Worm (Caenorhabditis elegans) whole organism, L3 larva: ENCODE measurements around the gene rps-30.

ENCODE experiments used
- R02D3.7 ChIP-seq: fragments of 150-350 bp; optimal IDR thresholded peaks from 2 replicates; lab custom pipeline; 2014; ENCODE audit warnings: missing biosample characterization, missing genetic modification characterization
- ceh-28 ChIP-seq: fragments of 150-350 bp; optimal IDR thresholded peaks from 2 replicates; lab custom pipeline; 2014; ENCODE audit warnings: missing biosample characterization, missing genetic modification reagents, missing genetic modification characterization
- egl-5 ChIP-seq: fragments of 150-350 bp; optimal IDR thresholded peaks from 2 replicates; lab custom pipeline; 2017; ENCODE audit warnings: missing biosample characterization, missing genetic modification reagents, missing genetic modification characterization, inconsistent platforms
- elt-2 ChIP-seq: sonication (generic microtip); optimal IDR thresholded peaks from 2 replicates; lab custom pipeline; 2016; ENCODE audit warnings: missing genetic modification reagents, mild to moderate bottlenecking, missing genetic modification characterization, missing compliant biosample characterization
- nhr-12 ChIP-seq: fragments of 150-350 bp; optimal IDR thresholded peaks from 2 replicates; lab custom pipeline; 2014; ENCODE audit warnings: missing biosample characterization, missing genetic modification characterization
- nhr-237 ChIP-seq: fragments of 150-350 bp; optimal IDR thresholded peaks from 2 replicates; lab custom pipeline; 2014; ENCODE audit warnings: missing biosample characterization, missing genetic modification characterization
- pqm-1 ChIP-seq: fragments of 150-350 bp; optimal IDR thresholded peaks from 2 replicates; lab custom pipeline; 2017; ENCODE audit warnings: missing biosample characterization, missing genetic modification characterization, inconsistent platforms
- zag-1 ChIP-seq: fragments of 150-350 bp; optimal IDR thresholded peaks from 2 replicates; lab custom pipeline; 2014; ENCODE audit warnings: missing biosample characterization, missing genetic modification characterization
- ztf-4 ChIP-seq: fragments of 150-350 bp; optimal IDR thresholded peaks from 2 replicates; lab custom pipeline; 2014; ENCODE audit warnings: missing biosample characterization, missing genetic modification characterization

DNA sequence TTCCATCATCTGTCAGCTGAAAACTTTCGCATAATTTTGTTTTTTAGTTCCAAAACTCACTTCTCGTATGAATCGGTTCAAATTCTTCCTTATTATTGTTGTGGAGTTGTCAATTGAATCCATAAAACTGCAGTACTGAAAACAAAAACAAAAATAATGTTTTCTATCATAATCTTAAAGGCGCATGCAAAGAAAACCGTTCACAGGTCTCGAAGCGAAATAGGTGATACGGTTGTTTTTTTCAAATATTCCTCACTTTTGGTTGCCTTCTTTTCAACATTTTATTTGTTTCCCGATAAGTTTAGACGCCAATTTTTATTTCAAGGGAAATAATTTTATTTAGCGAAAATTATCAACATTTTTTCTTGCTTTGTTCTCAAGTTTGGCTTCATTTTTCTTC, 27.2 kb downstream of the rps-30 start:
- TF ChIP-seq egl-5 (tag; lab: Kevin White, UChicago), result no peak
- TF ChIP-seq pqm-1, result no peak
- no peak for TF ChIP-seq nhr-12
- no peak for TF ChIP-seq zag-1 (tag; lab: Kevin White, UChicago)
- TF ChIP-seq ceh-28, result no peak
- no peak for TF ChIP-seq elt-2 (tag; lab: Kevin White, UChicago)
- no peak for TF ChIP-seq ztf-4
- TF ChIP-seq nhr-237, result no peak
- no peak for TF ChIP-seq R02D3.7 (tag; lab: Kevin White, UChicago)
